Worm (Caenorhabditis elegans) whole organism, late embryonic: ENCODE data around the gene unc-44.

ENCODE experiments used
- C08G9.2 ChIP-seq: sonication (generic microtip); optimal IDR thresholded peaks from 2 replicates; lab custom pipeline; 2016; ENCODE audit warnings: mild to moderate bottlenecking, missing genetic modification characterization, moderate library complexity, missing compliant biosample characterization
- F13H6.1 ChIP-seq: sonication (generic microtip); optimal IDR thresholded peaks from 2 replicates; lab custom pipeline; 2016; ENCODE audit warnings: missing genetic modification characterization, missing compliant biosample characterization
- K02D7.2 ChIP-seq: sonication (generic microtip); optimal IDR thresholded peaks from 2 replicates; lab custom pipeline; 2017; ENCODE audit warnings: mild to moderate bottlenecking, missing genetic modification characterization, missing compliant biosample characterization
- K09A11.1 ChIP-seq: sonication (generic microtip); optimal IDR thresholded peaks from 2 replicates; lab custom pipeline; 2017; ENCODE audit warnings: antibody characterized with exemption, mild to moderate bottlenecking, missing genetic modification characterization, missing compliant biosample characterization; ENCODE audit not compliant: insufficient read depth
- ama-1 ChIP-seq: fragments of 150-350 bp; optimal IDR thresholded peaks from 2 replicates; lab custom pipeline; 2014
- ceh-18 ChIP-seq: sonication (generic microtip); optimal IDR thresholded peaks from 2 replicates; lab custom pipeline; 2016; ENCODE audit warnings: missing genetic modification characterization, missing compliant biosample characterization
- ceh-19 ChIP-seq: fragments of 200-800 bp; sonication (Bioruptor generic); optimal IDR thresholded peaks from 2 replicates; lab custom pipeline; 2018; ENCODE audit warnings: mild to moderate bottlenecking, missing genetic modification characterization, missing compliant biosample characterization
- ceh-24 ChIP-seq: sonication (generic microtip); optimal IDR thresholded peaks from 2 replicates; lab custom pipeline; 2016; ENCODE audit warnings: mild to moderate bottlenecking, missing genetic modification characterization, missing compliant biosample characterization
- ceh-45 ChIP-seq: fragments of 200-800 bp; sonication (Bioruptor generic); IDR thresholded peaks from 2 replicates; pipeline ENCODE4 v1.3.6; 2022; ENCODE audit warnings: missing genetic modification reagents, missing genetic modification characterization, missing compliant biosample characterization
- ceh-48 ChIP-seq: sonication (generic microtip); optimal IDR thresholded peaks from 2 replicates; lab custom pipeline; 2016; ENCODE audit warnings: missing genetic modification characterization, inconsistent platforms, missing compliant biosample characterization
- ceh-9 ChIP-seq: sonication (generic microtip); optimal IDR thresholded peaks from 2 replicates; lab custom pipeline; 2016; ENCODE audit warnings: mild to moderate bottlenecking, missing genetic modification characterization, inconsistent platforms, missing compliant biosample characterization
- dmd-4 ChIP-seq: sonication (generic microtip); optimal IDR thresholded peaks from 2 replicates; lab custom pipeline; 2016; ENCODE audit warnings: borderline replicate concordance, missing genetic modification characterization, missing compliant biosample characterization
- dve-1 ChIP-seq: sonication (generic microtip); optimal IDR thresholded peaks from 2 replicates; lab custom pipeline; 2017; ENCODE audit warnings: antibody characterized with exemption, mild to moderate bottlenecking, missing genetic modification characterization, missing compliant biosample characterization
- eyg-1 ChIP-seq: sonication (generic microtip); optimal IDR thresholded peaks from 2 replicates; lab custom pipeline; 2016; ENCODE audit warnings: missing genotype, missing genetic modification characterization, missing compliant biosample characterization
- fax-1 ChIP-seq: sonication (generic microtip); optimal IDR thresholded peaks from 2 replicates; lab custom pipeline; 2016; ENCODE audit warnings: missing genotype, missing genetic modification characterization, missing compliant biosample characterization
- gmeb-2 ChIP-seq: sonication (generic microtip); optimal IDR thresholded peaks from 2 replicates; lab custom pipeline; 2016; ENCODE audit warnings: missing genetic modification characterization, inconsistent platforms, missing compliant biosample characterization
- hlh-13 ChIP-seq: fragments of 200-800 bp; sonication (Bioruptor generic); optimal IDR thresholded peaks from 2 replicates; lab custom pipeline; 2018; ENCODE audit warnings: mild to moderate bottlenecking, missing genetic modification characterization, missing compliant biosample characterization
- hlh-8 ChIP-seq: sonication (generic microtip); optimal IDR thresholded peaks from 2 replicates; lab custom pipeline; 2016; ENCODE audit warnings: missing genotype, missing genetic modification characterization, missing compliant biosample characterization
- lin-11 ChIP-seq: fragments of 200-800 bp; sonication (Bioruptor generic); optimal IDR thresholded peaks from 2 replicates; lab custom pipeline; 2018; ENCODE audit warnings: mild to moderate bottlenecking, missing genetic modification characterization, missing compliant biosample characterization
- nfya-1 ChIP-seq: sonication (generic microtip); optimal IDR thresholded peaks from 2 replicates; lab custom pipeline; 2017; ENCODE audit warnings: missing genetic modification characterization, mild to moderate bottlenecking, missing compliant biosample characterization, antibody characterized with exemption, moderate library complexity
- nhr-232 ChIP-seq: sonication (generic microtip); optimal IDR thresholded peaks from 2 replicates; lab custom pipeline; 2016; ENCODE audit warnings: missing genetic modification characterization, missing compliant biosample characterization
- pag-3 ChIP-seq: sonication (generic microtip); optimal IDR thresholded peaks from 2 replicates; lab custom pipeline; 2016; ENCODE audit warnings: missing compliant biosample characterization, missing genetic modification characterization, borderline replicate concordance
- pat-9 ChIP-seq: fragments of 200-800 bp; sonication (Bioruptor generic); optimal IDR thresholded peaks from 2 replicates; lab custom pipeline; 2018; ENCODE audit warnings: mild to moderate bottlenecking, missing genetic modification characterization, moderate library complexity, missing compliant biosample characterization
- pax-1 ChIP-seq: fragments of 150-350 bp; optimal IDR thresholded peaks from 2 replicates; lab custom pipeline; 2014; ENCODE audit warnings: missing biosample characterization, missing genetic modification characterization
- pha-2 ChIP-seq: sonication (generic microtip); optimal IDR thresholded peaks from 2 replicates; lab custom pipeline; 2017; ENCODE audit warnings: mild to moderate bottlenecking, missing genetic modification characterization, missing compliant biosample characterization
- pqm-1 ChIP-seq: sonication (generic microtip); optimal IDR thresholded peaks from 2 replicates; lab custom pipeline; 2016; ENCODE audit warnings: missing genetic modification characterization, missing compliant biosample characterization
- ref-2 ChIP-seq: sonication (generic microtip); optimal IDR thresholded peaks from 2 replicates; lab custom pipeline; 2016; ENCODE audit warnings: missing genetic modification characterization, missing compliant biosample characterization
- rnt-1 ChIP-seq: sonication (generic microtip); optimal IDR thresholded peaks from 2 replicates; lab custom pipeline; 2016; ENCODE audit warnings: missing genetic modification characterization, missing compliant biosample characterization
- sdc-2 ChIP-seq: sonication (generic microtip); optimal IDR thresholded peaks from 2 replicates; lab custom pipeline; 2016; ENCODE audit warnings: missing genotype, missing genetic modification characterization, missing compliant biosample characterization
- sox-2 ChIP-seq: fragments of 200-800 bp; sonication (Bioruptor generic); IDR thresholded peaks from 2 replicates; pipeline ENCODE4 v1.3.6; 2022; ENCODE audit warnings: missing genetic modification reagents, missing genetic modification characterization, missing compliant biosample characterization
- sox-4 ChIP-seq: sonication (generic microtip); optimal IDR thresholded peaks from 2 replicates; lab custom pipeline; 2017; ENCODE audit warnings: mild to moderate bottlenecking, missing genetic modification characterization, inconsistent platforms, missing compliant biosample characterization
- syd-9 ChIP-seq: sonication (generic microtip); optimal IDR thresholded peaks from 2 replicates; lab custom pipeline; 2016; ENCODE audit warnings: mild to moderate bottlenecking, missing genetic modification characterization, moderate library complexity, missing compliant biosample characterization
- tbx-2 ChIP-seq: sonication (generic microtip); optimal IDR thresholded peaks from 2 replicates; lab custom pipeline; 2016; ENCODE audit warnings: missing genetic modification characterization, missing compliant biosample characterization
- unc-3 ChIP-seq, 2 experiments: fragments of 200-800 bp in 1 of 2; sonication (Bioruptor generic) in 1 of 2; sonication (generic microtip) in 1 of 2; conservative IDR thresholded peaks in 1 of 2; optimal IDR thresholded peaks in 1 of 2; 2 replicates each; pipeline versions ENCODE4 v1.3.6 to Lab custom; 2016 to 2022; ENCODE audit warnings: missing compliant biosample characterization in 2 of 2, missing genetic modification characterization in 2 of 2, missing genetic modification reagents in 1 of 2
- unc-55 ChIP-seq: sonication (generic microtip); optimal IDR thresholded peaks from 2 replicates; lab custom pipeline; 2017; ENCODE audit warnings: missing biosample characterization, missing genetic modification reagents, missing genetic modification characterization
- unc-86 ChIP-seq: sonication (generic microtip); optimal IDR thresholded peaks from 2 replicates; lab custom pipeline; 2016; ENCODE audit warnings: missing genetic modification characterization, missing compliant biosample characterization

unc-44 gene

ce11 chrIV:5985422-5985821 is 10.1 kb downstream of the unc-44 start:
- TF ChIP-seq K09A11.1 (tag; lab: Kevin White, UChicago) (no peak), fax-1 (tag; lab: Kevin White, UChicago) (no peak), dmd-4 (no peak), gmeb-2 (tag; lab: Kevin White, UChicago) (no peak), unc-86 (tag; lab: Kevin White, UChicago) (no peak), sox-2 (GFP tag; lab: Robert Waterston, UW) (no peak), ama-1 (lab: Kevin White, UChicago) (peak; percentile 42)
- TF ChIP-seq, all 69 proteins: peak for 1

- TF ChIP-seq sox-2 (GFP tag; lab: Robert Waterston, UW), result no peak
- no peak for TF ChIP-seq pax-1 (tag; lab: Kevin White, UChicago)
- no peak for TF ChIP-seq ama-1 (lab: Kevin White, UChicago)
- no peak for TF ChIP-seq hlh-8 (tag; lab: Kevin White, UChicago)
Observed at ce11 chrIV:5985823-5986222, 10.5 kb downstream of the unc-44 start.

ce11 chrIV:5986829-5987228 is 11.5 kb downstream of the unc-44 start:
- TF ChIP-seq hlh-8 (tag; lab: Kevin White, UChicago) (no peak), nfya-1 (tag; lab: Kevin White, UChicago) (peak; percentile 2), unc-55 (GFP tag; lab: Kevin White, UChicago) (peak; percentile 38), F13H6.1 (tag; lab: Kevin White, UChicago) (no peak), pha-2 (tag; lab: Kevin White, UChicago) (no peak)

ce11 chrIV:5990503-5990902 is 15.1 kb downstream of the unc-44 start:
- no peak for TF ChIP-seq ceh-48
- no peak for TF ChIP-seq ceh-45 (GFP tag; lab: Robert Waterston, UW)
- no peak for TF ChIP-seq dmd-4
- TF ChIP-seq unc-86 (tag; lab: Kevin White, UChicago), result no peak
- TF ChIP-seq ceh-9 (tag; lab: Kevin White, UChicago), result no peak
- no peak for TF ChIP-seq ceh-19 (GFP tag; lab: Kevin White, UChicago)
- no peak for TF ChIP-seq C08G9.2 (tag; lab: Kevin White, UChicago)
- no peak for TF ChIP-seq K02D7.2

- TF ChIP-seq sdc-2 (tag; lab: Kevin White, UChicago) (no peak), ref-2 (tag; lab: Kevin White, UChicago) (no peak), eyg-1 (tag; lab: Kevin White, UChicago) (no peak), pat-9 (tag; lab: Kevin White, UChicago) (no peak), lin-11 (tag; lab: Kevin White, UChicago) (no peak), rnt-1 (no peak), C08G9.2 (tag; lab: Kevin White, UChicago) (no peak), unc-3 (GFP tag; conservative IDR thresholded peaks at IDR 0.05; lab: Robert Waterston, UW) (no peak), unc-3 (tag; optimal IDR thresholded peaks at IDR 0.05; lab: Kevin White, UChicago) (no peak), ceh-18 (tag; lab: Kevin White, UChicago) (no peak), hlh-13 (GFP tag; lab: Kevin White, UChicago) (no peak), nfya-1 (tag; lab: Kevin White, UChicago) (no peak), pqm-1 (tag; lab: Kevin White, UChicago) (no peak), pax-1 (tag; lab: Kevin White, UChicago) (no peak), dve-1 (no peak), nhr-232 (no peak)
Observed at ce11 chrIV:6005655-6006054, 30.3 kb downstream of the unc-44 start.

- TF ChIP-seq tbx-2 (tag; lab: Kevin White, UChicago), result no peak
- no peak for TF ChIP-seq pag-3 (tag; lab: Kevin White, UChicago)
- TF ChIP-seq sox-4, result no peak
- no peak for TF ChIP-seq ceh-24 (tag; lab: Kevin White, UChicago)
- TF ChIP-seq F13H6.1 (tag; lab: Kevin White, UChicago), result no peak
- no peak for TF ChIP-seq unc-55 (GFP tag; lab: Kevin White, UChicago)
- TF ChIP-seq gmeb-2 (tag; lab: Kevin White, UChicago), result no peak
- no peak for TF ChIP-seq hlh-13 (GFP tag; lab: Kevin White, UChicago)
- TF ChIP-seq sdc-2 (tag; lab: Kevin White, UChicago), result no peak
- no peak for TF ChIP-seq syd-9
- TF ChIP-seq hlh-8 (tag; lab: Kevin White, UChicago), result no peak
- no peak for TF ChIP-seq pha-2 (tag; lab: Kevin White, UChicago)
- TF ChIP-seq, all 69 proteins: peak for 0
Observed at ce11 chrIV:6010274-6010673, 34.9 kb downstream of the unc-44 start.
